Worm (Caenorhabditis elegans): ENCODE measurements around the gene E04F6.6.

DNA sequence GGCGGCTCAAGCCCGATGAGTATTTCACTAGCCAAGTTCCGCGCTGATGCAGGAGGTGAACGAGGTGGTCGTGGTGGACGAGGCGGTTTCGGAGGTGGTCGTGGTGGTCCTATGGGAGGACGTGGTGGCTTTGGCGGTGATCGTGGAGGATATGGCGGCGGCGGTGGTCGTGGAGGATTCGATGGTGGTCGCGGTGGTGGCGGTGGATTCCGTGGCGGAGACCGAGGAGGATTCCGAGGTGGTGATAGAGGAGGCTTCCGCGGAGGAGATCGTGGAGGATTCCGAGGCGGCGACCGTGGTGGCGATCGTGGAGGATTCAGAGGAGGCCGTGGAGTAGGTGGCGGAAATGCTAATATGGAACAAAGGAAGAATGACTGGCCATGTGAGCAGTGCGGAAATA is 44.7 kb downstream of the E04F6.6 start:
- TF ChIP-seq T22C8.4 (GFP tag; IDR thresholded peaks at IDR 0.05), result no peak
- TF ChIP-seq cog-1 (tag; optimal IDR thresholded peaks at IDR 0.05), result no peak

Measured in whole organism, midembryonic.